Worm (Caenorhabditis elegans) whole organism, L1 larva: ENCODE results near the gene nhr-96.
A peak's percentile ranks its signal among the peaks of the same experiment; 100 is the strongest.

Experiments used
- C16A3.4 ChIP-seq: fragments of 150-350 bp; optimal IDR thresholded peaks from 2 replicates; lab custom pipeline; 2014; ENCODE audit warnings: missing biosample characterization, missing genetic modification characterization
- C34B4.2 ChIP-seq: sonication (generic microtip); optimal IDR thresholded peaks from 2 replicates; lab custom pipeline; 2017; ENCODE audit warnings: mild to moderate bottlenecking, missing genetic modification characterization, missing compliant biosample characterization
- Y116A8C.19 ChIP-seq: sonication (generic microtip); optimal IDR thresholded peaks from 2 replicates; lab custom pipeline; 2016; ENCODE audit warnings: missing compliant biosample characterization, missing genetic modification characterization, borderline replicate concordance
- aha-1 ChIP-seq: fragments of 150-350 bp; optimal IDR thresholded peaks from 2 replicates; lab custom pipeline; 2014; ENCODE audit warnings: missing biosample characterization, missing genetic modification characterization
- alr-1 ChIP-seq: fragments of 200-800 bp; sonication (Bioruptor generic); optimal IDR thresholded peaks from 2 replicates; lab custom pipeline; 2018; ENCODE audit warnings: borderline replicate concordance, mild to moderate bottlenecking, missing genetic modification characterization, missing compliant biosample characterization
- blmp-1 ChIP-seq: fragments of 150-350 bp; optimal IDR thresholded peaks from 2 replicates; lab custom pipeline; 2014; ENCODE audit warnings: missing biosample characterization, missing genetic modification characterization
- ceh-8 ChIP-seq: fragments of 200-800 bp; sonication (Bioruptor generic); optimal IDR thresholded peaks from 2 replicates; lab custom pipeline; 2018; ENCODE audit warnings: mild to moderate bottlenecking, missing genetic modification characterization, moderate library complexity, missing compliant biosample characterization
- ceh-82 ChIP-seq, 3 experiments: fragments of 150-350 bp in 1 of 3; sonication (generic microtip) in 2 of 3; optimal IDR thresholded peaks; 2 replicates each; lab custom pipeline; 2014 to 2017; ENCODE audit warnings: missing biosample characterization in 3 of 3, missing genetic modification characterization in 3 of 3
- ceh-88 ChIP-seq: fragments of 200-800 bp; sonication (Bioruptor generic); IDR thresholded peaks from 2 replicates; pipeline ENCODE4 v1.3.6; 2022; ENCODE audit warnings: missing genetic modification characterization, missing compliant biosample characterization
- ces-1 ChIP-seq: fragments of 150-350 bp; optimal IDR thresholded peaks from 2 replicates; lab custom pipeline; 2014; ENCODE audit warnings: missing biosample characterization, missing genetic modification reagents, missing genetic modification characterization
- dpl-1 ChIP-seq, 3 experiments: fragments of 150-350 bp in 2 of 3; sonication (generic microtip) in 1 of 3; optimal IDR thresholded peaks; 2 replicates each; lab custom pipeline; 2014 to 2017; ENCODE audit warnings: missing biosample characterization in 3 of 3, missing genetic modification characterization in 3 of 3, missing genetic modification reagents in 3 of 3
- dsc-1 ChIP-seq: sonication (generic microtip); optimal IDR thresholded peaks from 2 replicates; lab custom pipeline; 2016; ENCODE audit warnings: mild to moderate bottlenecking, missing genetic modification characterization, missing compliant biosample characterization
- efl-1 ChIP-seq, 4 experiments: fragments of 150-350 bp; optimal IDR thresholded peaks in 3 of 4; peaks in 1 of 4; 1 replicate in 1 of 4; 2 replicates in 3 of 4; lab custom pipeline; 2014; ENCODE audit warnings: missing biosample characterization in 2 of 4, missing genetic modification characterization in 2 of 4, missing genetic modification reagents in 2 of 4
- efl-3 ChIP-seq: fragments of 200-800 bp; sonication (Bioruptor generic); optimal IDR thresholded peaks from 2 replicates; lab custom pipeline; 2018; ENCODE audit warnings: mild to moderate bottlenecking, missing genetic modification characterization, missing compliant biosample characterization
- egl-13 ChIP-seq: sonication (generic microtip); optimal IDR thresholded peaks from 2 replicates; lab custom pipeline; 2016; ENCODE audit warnings: missing genotype, missing genetic modification reagents, missing genetic modification characterization, missing compliant biosample characterization
- egl-27 ChIP-seq, 2 experiments: fragments of 150-350 bp in 1 of 2; sonication (generic microtip); optimal IDR thresholded peaks; 3 replicates each; lab custom pipeline; 2017 to 2018; ENCODE audit warnings: missing biosample characterization in 2 of 2, missing genetic modification characterization in 2 of 2, missing genetic modification reagents in 2 of 2
- elt-2 ChIP-seq: sonication (generic microtip); optimal IDR thresholded peaks from 2 replicates; lab custom pipeline; 2016; ENCODE audit warnings: missing genetic modification characterization, mild to moderate bottlenecking, inconsistent platforms, missing compliant biosample characterization, missing genetic modification reagents
- elt-3 ChIP-seq, 6 experiments: fragments of 150-350 bp in 1 of 6; sonication (generic microtip); optimal IDR thresholded peaks; 2 replicates each; lab custom pipeline; 2017 to 2018; ENCODE audit warnings: missing biosample characterization in 6 of 6, missing genetic modification characterization in 6 of 6, inconsistent platforms in 1 of 6
- ets-5 ChIP-seq: fragments of 200-800 bp; sonication (Bioruptor generic); IDR thresholded peaks from 2 replicates; pipeline ENCODE4 v1.3.6; 2022; ENCODE audit warnings: missing genetic modification characterization, missing compliant biosample characterization
- fkh-10 ChIP-seq: sonication (generic microtip); optimal IDR thresholded peaks from 2 replicates; lab custom pipeline; 2017; ENCODE audit warnings: missing biosample characterization, missing genetic modification reagents, missing genetic modification characterization
- fkh-8 ChIP-seq: sonication (generic microtip); optimal IDR thresholded peaks from 2 replicates; lab custom pipeline; 2016; ENCODE audit warnings: mild to moderate bottlenecking, missing genetic modification characterization, missing compliant biosample characterization
- grh-1 ChIP-seq: fragments of 200-800 bp; sonication (Bioruptor generic); IDR thresholded peaks from 2 replicates; pipeline ENCODE4 v1.3.6; 2022; ENCODE audit warnings: missing genetic modification reagents, missing genetic modification characterization, missing compliant biosample characterization
- irx-1 ChIP-seq: sonication (generic microtip); optimal IDR thresholded peaks from 2 replicates; lab custom pipeline; 2016; ENCODE audit warnings: missing genetic modification characterization, missing compliant biosample characterization
- isw-1 ChIP-seq: fragments of 200-800 bp; sonication (Bioruptor generic); IDR thresholded peaks from 2 replicates; pipeline ENCODE4 v1.3.6; 2022; ENCODE audit warnings: missing genetic modification characterization, missing compliant biosample characterization
- lin-14 ChIP-seq: fragments of 200-800 bp; sonication (Bioruptor generic); optimal IDR thresholded peaks from 2 replicates; lab custom pipeline; 2018; ENCODE audit warnings: mild to moderate bottlenecking, missing genetic modification characterization, moderate library complexity, missing compliant biosample characterization
- lin-35 ChIP-seq, 2 experiments: fragments of 150-350 bp; optimal IDR thresholded peaks; 2 replicates each; lab custom pipeline; 2014; ENCODE audit warnings: missing biosample characterization in 2 of 2, missing genetic modification characterization in 2 of 2, missing genetic modification reagents in 2 of 2
- lin-39 ChIP-seq: fragments of 150-350 bp; optimal IDR thresholded peaks from 2 replicates; lab custom pipeline; 2014; ENCODE audit warnings: missing biosample characterization, missing genetic modification reagents, missing genetic modification characterization
- lir-3 ChIP-seq: sonication (generic microtip); optimal IDR thresholded peaks from 2 replicates; lab custom pipeline; 2016; ENCODE audit warnings: mild to moderate bottlenecking, missing genetic modification characterization, moderate library complexity, missing compliant biosample characterization; ENCODE audit not compliant: poor library complexity
- lsy-2 ChIP-seq, 2 experiments: fragments of 150-350 bp; optimal IDR thresholded peaks; 2 replicates each; lab custom pipeline; 2014; ENCODE audit warnings: missing biosample characterization in 2 of 2, missing genetic modification characterization in 2 of 2
- mdl-1 ChIP-seq, 2 experiments: fragments of 150-350 bp; optimal IDR thresholded peaks; 2 replicates each; lab custom pipeline; 2014 to 2017; ENCODE audit warnings: missing biosample characterization in 2 of 2, missing genetic modification characterization in 2 of 2, inconsistent platforms in 1 of 2
- mep-1 ChIP-seq: fragments of 150-350 bp; optimal IDR thresholded peaks from 2 replicates; lab custom pipeline; 2014; ENCODE audit warnings: missing biosample characterization, missing genetic modification characterization
- nhr-11 ChIP-seq: fragments of 150-350 bp; optimal IDR thresholded peaks from 2 replicates; lab custom pipeline; 2014; ENCODE audit warnings: missing biosample characterization, missing genetic modification characterization
- nhr-20 ChIP-seq: sonication (generic microtip); optimal IDR thresholded peaks from 2 replicates; lab custom pipeline; 2016; ENCODE audit warnings: mild to moderate bottlenecking, missing genetic modification characterization, missing compliant biosample characterization
- nhr-47 ChIP-seq: sonication (generic microtip); optimal IDR thresholded peaks from 2 replicates; lab custom pipeline; 2016; ENCODE audit warnings: mild to moderate bottlenecking, missing genetic modification characterization, moderate library complexity, missing compliant biosample characterization
- nhr-71 ChIP-seq: sonication (generic microtip); optimal IDR thresholded peaks from 2 replicates; lab custom pipeline; 2016; ENCODE audit warnings: mild to moderate bottlenecking, missing genetic modification characterization, moderate library complexity, missing compliant biosample characterization
- pax-3 ChIP-seq: fragments of 200-800 bp; sonication (Bioruptor generic); optimal IDR thresholded peaks from 2 replicates; lab custom pipeline; 2018; ENCODE audit warnings: mild to moderate bottlenecking, missing genetic modification characterization, moderate library complexity, missing compliant biosample characterization
- pqm-1 ChIP-seq: sonication (generic microtip); optimal IDR thresholded peaks from 3 replicates; lab custom pipeline; 2017; ENCODE audit warnings: missing biosample characterization, missing genetic modification characterization
- snpc-4 ChIP-seq: fragments of 150-350 bp; optimal IDR thresholded peaks from 2 replicates; lab custom pipeline; 2014; ENCODE audit warnings: missing biosample characterization, missing genetic modification characterization
- snu-23 ChIP-seq: sonication (generic microtip); optimal IDR thresholded peaks from 2 replicates; lab custom pipeline; 2016; ENCODE audit warnings: missing genetic modification characterization, missing compliant biosample characterization
- sox-4 ChIP-seq: sonication (generic microtip); optimal IDR thresholded peaks from 2 replicates; lab custom pipeline; 2016; ENCODE audit warnings: missing genetic modification characterization, missing compliant biosample characterization
- sup-37 ChIP-seq: fragments of 200-800 bp; sonication (Bioruptor generic); optimal IDR thresholded peaks from 2 replicates; lab custom pipeline; 2018; ENCODE audit warnings: mild to moderate bottlenecking, missing genetic modification characterization, missing compliant biosample characterization
- swsn-7 ChIP-seq: sonication (generic microtip); optimal IDR thresholded peaks from 2 replicates; lab custom pipeline; 2016; ENCODE audit warnings: missing genetic modification characterization, missing compliant biosample characterization
- unc-130 ChIP-seq: fragments of 150-350 bp; optimal IDR thresholded peaks from 2 replicates; lab custom pipeline; 2017; ENCODE audit warnings: missing biosample characterization, missing genetic modification characterization, inconsistent platforms
- unc-30 ChIP-seq: sonication (generic microtip); optimal IDR thresholded peaks from 2 replicates; lab custom pipeline; 2017; ENCODE audit warnings: missing biosample characterization, missing genetic modification characterization
- unc-98 ChIP-seq: fragments of 200-800 bp; sonication (Bioruptor generic); IDR thresholded peaks from 2 replicates; pipeline ENCODE4 v1.3.6; 2022; ENCODE audit warnings: missing genetic modification characterization, missing compliant biosample characterization
- vab-15 ChIP-seq: sonication (generic microtip); optimal IDR thresholded peaks from 2 replicates; lab custom pipeline; 2017; ENCODE audit warnings: missing genotype, mild to moderate bottlenecking, missing genetic modification characterization, missing compliant biosample characterization
- xbp-1 ChIP-seq: sonication (generic microtip); optimal IDR thresholded peaks from 2 replicates; lab custom pipeline; 2016; ENCODE audit warnings: missing genetic modification characterization, missing compliant biosample characterization
- ztf-11 ChIP-seq, 2 experiments: sonication (generic microtip); optimal IDR thresholded peaks; 2 replicates each; lab custom pipeline; 2016 to 2017; ENCODE audit warnings: missing genetic modification characterization in 2 of 2, missing biosample characterization in 1 of 2, missing compliant biosample characterization in 1 of 2
- ztf-4 ChIP-seq: fragments of 150-350 bp; optimal IDR thresholded peaks from 2 replicates; lab custom pipeline; 2014; ENCODE audit warnings: missing biosample characterization, missing genetic modification characterization

Gene nhr-96

DNA sequence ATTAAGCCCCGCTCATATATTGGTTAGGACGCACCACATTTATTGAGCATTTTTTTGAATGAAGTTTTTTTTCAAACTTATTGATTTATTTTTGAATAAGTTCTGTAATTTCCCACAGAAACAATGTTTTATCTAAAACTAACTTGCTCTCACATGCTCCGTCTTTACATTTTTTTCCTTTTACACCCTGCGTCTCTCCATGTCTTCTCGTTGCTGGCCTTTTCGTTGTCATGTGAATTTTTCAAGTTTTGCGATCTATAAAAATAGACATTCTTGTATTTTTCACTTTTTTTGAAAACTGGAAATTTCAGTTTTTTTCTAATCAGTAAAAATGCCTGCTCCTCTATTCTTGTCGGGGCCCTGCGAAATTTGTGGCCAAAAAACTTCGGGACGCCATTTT is 2.4 kb upstream of the nhr-96 start, which contains the start of gene nhr-134:
TSS of gene nhr-134 (plus strand) at position 312 of the 400 bp plus-strand sequence.
- TF ChIP-seq mep-1 (tag; lab: Kevin White, UChicago), result no peak
- TF ChIP-seq ztf-4 (tag; lab: Kevin White, UChicago), result no peak
- no peak for TF ChIP-seq lin-14 (GFP tag; lab: Kevin White, UChicago)
- no peak for TF ChIP-seq swsn-7 (tag; lab: Kevin White, UChicago)
- TF ChIP-seq elt-2, result peak; percentile 54
- TF ChIP-seq fkh-8 (tag; lab: Kevin White, UChicago), result no peak
- no peak for TF ChIP-seq sox-4 (tag; lab: Kevin White, UChicago)
- peak; percentile 26 for TF ChIP-seq nhr-20 (tag; lab: Kevin White, UChicago)
- no peak for TF ChIP-seq nhr-11 (tag; lab: Kevin White, UChicago)
- TF ChIP-seq unc-98 (GFP tag; lab: Robert Waterston, UW), result no peak
- TF ChIP-seq unc-130 (tag; lab: Kevin White, UChicago), result no peak
- TF ChIP-seq lin-35 (GFP tag; optimal IDR thresholded peaks at IDR 0.05; lab: Kevin White, UChicago), result peak in 1 of 2 experiments; percentile 10
- peak in 1 of 2 experiments; percentile 2 for TF ChIP-seq efl-1 (optimal IDR thresholded peaks at IDR 0.05; lab: Kevin White, UChicago)
- peak in 1 of 2 experiments; percentile 12 for TF ChIP-seq efl-1 (GFP tag; optimal IDR thresholded peaks at IDR 0.05 in 1 of 2; lab: Kevin White, UChicago)
- TF ChIP-seq vab-15 (tag; lab: Kevin White, UChicago), result no peak
- TF ChIP-seq C16A3.4 (tag; lab: Kevin White, UChicago), result no peak
- no peak for TF ChIP-seq ceh-82 (tag; optimal IDR thresholded peaks at IDR 0.05; lab: Kevin White, UChicago)

DNA sequence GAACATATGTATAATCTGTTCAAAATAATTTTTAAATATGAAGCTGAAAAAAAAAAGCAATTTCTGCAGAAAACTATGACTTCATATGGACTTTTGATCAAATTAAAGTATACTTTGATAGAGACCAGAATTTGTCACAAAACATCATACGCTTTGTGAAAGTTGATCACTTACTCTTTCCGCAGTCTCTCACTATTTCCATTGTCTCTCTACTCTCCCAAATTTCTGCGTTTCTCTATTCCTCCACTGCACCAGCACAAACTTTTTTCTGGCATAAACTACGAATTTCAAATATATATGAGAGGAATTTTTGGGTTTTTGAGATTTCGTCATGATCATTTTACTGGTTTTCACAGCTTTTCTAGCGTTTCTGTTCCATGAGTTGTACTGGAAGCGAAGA is 2.6 kb downstream of the nhr-96 start, which contains the start of gene cyp-33C4:
TSS of gene cyp-33C4 (plus strand) at position 293 of the 400 bp plus-strand sequence.
- TF ChIP-seq xbp-1 (tag; lab: Kevin White, UChicago), result no peak
- TF ChIP-seq ets-5 (GFP tag; lab: Robert Waterston, UW), result no peak
- no peak for TF ChIP-seq fkh-10 (GFP tag; lab: Kevin White, UChicago)
- no peak for TF ChIP-seq lin-14 (GFP tag; lab: Kevin White, UChicago)
- no peak for TF ChIP-seq ztf-11 (tag; optimal IDR thresholded peaks at IDR 0.05; lab: Kevin White, UChicago)
- TF ChIP-seq dpl-1 (GFP tag; optimal IDR thresholded peaks at IDR 0.05; lab: Kevin White, UChicago), result peak in 1 of 3 experiments; percentile 26
- TF ChIP-seq elt-2, result peak; percentile 18
- peak; percentile 80 for TF ChIP-seq blmp-1
- no peak for TF ChIP-seq mdl-1 (tag; optimal IDR thresholded peaks at IDR 0.05; lab: Kevin White, UChicago)
- no peak for TF ChIP-seq alr-1
- no peak for TF ChIP-seq unc-30 (tag; lab: Kevin White, UChicago)
- no peak for TF ChIP-seq Y116A8C.19 (tag; lab: Kevin White, UChicago)
- no peak for TF ChIP-seq efl-3
- peak in 1 of 2 experiments; percentile 42 for TF ChIP-seq lsy-2 (tag; optimal IDR thresholded peaks at IDR 0.05; lab: Kevin White, UChicago)
- TF ChIP-seq irx-1, result no peak
- peak; percentile 86 for TF ChIP-seq nhr-20 (tag; lab: Kevin White, UChicago)
- no peak for TF ChIP-seq ceh-88 (GFP tag; lab: Robert Waterston, UW)
- no peak for TF ChIP-seq lin-39 (tag; lab: Kevin White, UChicago)
- TF ChIP-seq nhr-71, result peak; percentile 58
- TF ChIP-seq ceh-8 (GFP tag; lab: Kevin White, UChicago), result no peak
- no peak for TF ChIP-seq isw-1
- peak in 1 of 2 experiments; percentile 35 for TF ChIP-seq lin-35 (GFP tag; optimal IDR thresholded peaks at IDR 0.05; lab: Kevin White, UChicago)
- no peak for TF ChIP-seq lir-3 (tag; lab: Kevin White, UChicago)
- no peak for TF ChIP-seq egl-27 (tag; optimal IDR thresholded peaks at IDR 0.05; lab: Kevin White, UChicago)
- peak; percentile 60 for TF ChIP-seq snu-23 (GFP tag; lab: Kevin White, UChicago)
- peak; percentile 33 for TF ChIP-seq nhr-47
- TF ChIP-seq C34B4.2 (tag; lab: Kevin White, UChicago), result no peak
- TF ChIP-seq elt-3 (tag; optimal IDR thresholded peaks at IDR 0.05; lab: Kevin White, UChicago), result no peak
- no peak for TF ChIP-seq dsc-1
- TF ChIP-seq egl-13 (tag; lab: Kevin White, UChicago), result no peak
- TF ChIP-seq C16A3.4 (tag; lab: Kevin White, UChicago), result no peak
- no peak for TF ChIP-seq pax-3
- no peak for TF ChIP-seq sup-37
- no peak for TF ChIP-seq ces-1 (GFP tag; lab: Kevin White, UChicago)
- no peak for TF ChIP-seq aha-1 (tag; lab: Kevin White, UChicago)
- no peak for TF ChIP-seq snpc-4 (tag; lab: Kevin White, UChicago)
- TF ChIP-seq mep-1 (tag; lab: Kevin White, UChicago), result peak; percentile 13
- no peak for TF ChIP-seq pqm-1 (tag; lab: Kevin White, UChicago)
- TF ChIP-seq fkh-8 (tag; lab: Kevin White, UChicago), result peak; percentile 55
- no peak for TF ChIP-seq grh-1 (GFP tag; lab: Robert Waterston, UW)
